Worm (Caenorhabditis elegans) whole organism, late embryonic: ENCODE measurements around the gene C33D9.13.

Experiments used
- T23F11.4 ChIP-seq: fragments of 200-800 bp; sonication (Bioruptor generic); optimal IDR thresholded peaks from 2 replicates; lab custom pipeline; 2018; ENCODE audit warnings: mild to moderate bottlenecking, missing genetic modification characterization, missing compliant biosample characterization
- ama-1 ChIP-seq: fragments of 150-350 bp; optimal IDR thresholded peaks from 2 replicates; lab custom pipeline; 2014
- ceh-31 ChIP-seq: sonication (generic microtip); optimal IDR thresholded peaks from 2 replicates; lab custom pipeline; 2016; ENCODE audit warnings: missing genetic modification characterization, missing compliant biosample characterization
- ceh-34 ChIP-seq: sonication (generic microtip); optimal IDR thresholded peaks from 2 replicates; lab custom pipeline; 2016; ENCODE audit warnings: mild to moderate bottlenecking, missing genetic modification characterization, missing compliant biosample characterization
- fkh-10 ChIP-seq: fragments of 150-350 bp; optimal IDR thresholded peaks from 2 replicates; lab custom pipeline; 2014; ENCODE audit warnings: missing biosample characterization, missing genetic modification reagents, missing genetic modification characterization
- gmeb-2 ChIP-seq: sonication (generic microtip); optimal IDR thresholded peaks from 2 replicates; lab custom pipeline; 2016; ENCODE audit warnings: missing genetic modification characterization, inconsistent platforms, missing compliant biosample characterization
- npax-4 ChIP-seq: sonication (generic microtip); optimal IDR thresholded peaks from 2 replicates; lab custom pipeline; 2016; ENCODE audit warnings: missing genetic modification characterization, missing compliant biosample characterization
- pat-9 ChIP-seq: fragments of 200-800 bp; sonication (Bioruptor generic); optimal IDR thresholded peaks from 2 replicates; lab custom pipeline; 2018; ENCODE audit warnings: mild to moderate bottlenecking, missing genetic modification characterization, moderate library complexity, missing compliant biosample characterization
- pha-2 ChIP-seq: sonication (generic microtip); optimal IDR thresholded peaks from 2 replicates; lab custom pipeline; 2017; ENCODE audit warnings: mild to moderate bottlenecking, missing genetic modification characterization, missing compliant biosample characterization
- syd-9 ChIP-seq: sonication (generic microtip); optimal IDR thresholded peaks from 2 replicates; lab custom pipeline; 2016; ENCODE audit warnings: mild to moderate bottlenecking, missing genetic modification characterization, moderate library complexity, missing compliant biosample characterization
- unc-86 ChIP-seq: sonication (generic microtip); optimal IDR thresholded peaks from 2 replicates; lab custom pipeline; 2016; ENCODE audit warnings: missing genetic modification characterization, missing compliant biosample characterization
- ztf-16 ChIP-seq: sonication (generic microtip); optimal IDR thresholded peaks from 2 replicates; lab custom pipeline; 2017; ENCODE audit warnings: missing genetic modification characterization, missing compliant biosample characterization

- TF ChIP-seq ama-1 (no peak), T23F11.4 (no peak), ceh-34 (tag; lab: Kevin White, UChicago) (no peak), unc-86 (tag; lab: Kevin White, UChicago) (no peak), pha-2 (tag; lab: Kevin White, UChicago) (no peak), npax-4 (no peak), syd-9 (no peak), gmeb-2 (tag; lab: Kevin White, UChicago) (no peak), pat-9 (tag; lab: Kevin White, UChicago) (no peak), ztf-16 (tag; lab: Kevin White, UChicago) (no peak), ceh-31 (tag; lab: Kevin White, UChicago) (no peak), fkh-10 (no peak)
These were observed 45.5 kb upstream of the C33D9.13 start, which contains the start of gene T28C6.8 for ce11 chrIV:8830591-8830990.
